Fruit fly (Drosophila melanogaster): Measurements from ENCODE around the gene CG5342.
A peak's percentile ranks its signal among the peaks of the same experiment; 100 is the strongest.

Gene CG5342

DNA sequence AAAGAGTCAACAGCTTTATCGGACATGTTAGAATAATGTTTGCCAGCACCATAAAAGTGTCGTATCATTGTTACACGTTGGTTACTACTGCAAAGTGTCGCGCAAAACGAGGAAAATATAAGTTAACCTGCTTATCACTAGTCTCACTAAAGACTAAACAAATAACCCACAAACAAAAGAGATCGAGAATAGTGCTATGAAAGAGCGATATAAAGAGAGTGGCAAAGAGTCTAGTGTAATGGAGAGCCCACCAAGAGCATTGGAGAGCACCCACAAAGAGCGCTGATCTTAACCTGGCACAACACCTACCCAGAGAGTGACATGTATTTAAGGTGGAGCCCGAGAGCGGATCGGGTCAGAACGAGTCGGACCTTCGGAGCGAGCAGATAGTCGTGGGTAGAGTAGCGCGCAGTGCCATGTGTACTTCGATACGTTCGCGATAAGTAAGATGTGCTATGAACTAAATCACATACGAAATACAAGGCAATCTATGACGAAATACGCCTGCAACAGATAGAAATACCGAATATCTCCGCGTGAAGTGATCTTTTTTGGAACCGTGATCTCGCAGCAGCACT, 9.7 kb upstream of the CG5342 start, which contains the start of gene Mrp4 (continued):
- no peak for TF ChIP-seq MBD-R2 (GFP tag; IDR thresholded peaks at IDR 0.05)
- peak; percentile 66; the same call in 3 of the 4 replicates for TF ChIP-seq Dll (GFP tag; IDR thresholded peaks at IDR 0.05; ENCODE audit: partially characterized antibody)
- no peak for TF ChIP-seq HmgD (GFP tag; optimal IDR thresholded peaks at IDR 0.05)
- TF ChIP-seq lmd (GFP tag; IDR thresholded peaks at IDR 0.05): no peak
- TF ChIP-seq Ada2b (GFP tag; IDR thresholded peaks at IDR 0.05): peak; percentile 15; the same call in 1 of the 2 replicates
- TF ChIP-seq Ssrp (tag; optimal IDR thresholded peaks at IDR 0.05): no peak
- no peak for TF ChIP-seq Elba2 (GFP tag; optimal IDR thresholded peaks at IDR 0.05)
- TF ChIP-seq amos (GFP tag; IDR thresholded peaks at IDR 0.05; ENCODE audit: partially characterized antibody): peak; percentile 40; the same call in 1 of the 2 replicates
- no peak for TF ChIP-seq CG10565 (GFP tag; optimal IDR thresholded peaks at IDR 0.05)
- TF ChIP-seq CG7839 (tag; optimal IDR thresholded peaks at IDR 0.05): no peak
- TF ChIP-seq CG11085 (GFP tag; IDR thresholded peaks at IDR 0.05): peak; percentile 16; the same call in 1 of the 2 replicates
- TF ChIP-seq corto (GFP tag; optimal IDR thresholded peaks at IDR 0.05): peak; percentile 40
- peak; percentile 58; the same call in 1 of the 2 replicates for TF ChIP-seq CG14014 (GFP tag; IDR thresholded peaks at IDR 0.05)
- no peak for TF ChIP-seq ttk (GFP tag; IDR thresholded peaks at IDR 0.05)
- peak; percentile 79 for TF ChIP-seq lbe (GFP tag; optimal IDR thresholded peaks at IDR 0.05)
- TF ChIP-seq Oaz (GFP tag; IDR thresholded peaks at IDR 0.05): no peak
- no peak for TF ChIP-seq crol (GFP tag; IDR thresholded peaks at IDR 0.05)
- TF ChIP-seq Mes4 (GFP tag; optimal IDR thresholded peaks at IDR 0.05): peak; percentile 27
- peak; percentile 34 for TF ChIP-seq CG1792 (GFP tag; optimal IDR thresholded peaks at IDR 0.05)
- peak; percentile 63; the same call in 1 of the 2 replicates for TF ChIP-seq Xrp1 (GFP tag; IDR thresholded peaks at IDR 0.05)
- TF ChIP-seq hth (optimal IDR thresholded peaks at IDR 0.05): no peak
- peak; percentile 58 for TF ChIP-seq CG6854 (GFP tag; optimal IDR thresholded peaks at IDR 0.05)
- no peak for TF ChIP-seq CTCF (GFP tag; optimal IDR thresholded peaks at IDR 0.05)
- no peak for TF ChIP-seq CG14050 (GFP tag; IDR thresholded peaks at IDR 0.05)
- no peak for TF ChIP-seq Neu2 (GFP tag; optimal IDR thresholded peaks at IDR 0.05; ENCODE audit: borderline replicate concordance)
- no peak for TF ChIP-seq gfzf (GFP tag; optimal IDR thresholded peaks at IDR 0.05)
- no peak; the same call in 1 of the 2 replicates for TF ChIP-seq CG9215 (GFP tag; IDR thresholded peaks at IDR 0.05)
- TF ChIP-seq CG17912 (GFP tag; optimal IDR thresholded peaks at IDR 0.05): peak; percentile 36
- TF ChIP-seq z (GFP tag; IDR thresholded peaks at IDR 0.05): peak; percentile 57; the same call in 2 of the 3 replicates
- TF ChIP-seq CG4328 (GFP tag; optimal IDR thresholded peaks at IDR 0.05): no peak
- peak; percentile 32; the same call in 1 of the 2 replicates for TF ChIP-seq Awh (GFP tag; IDR thresholded peaks at IDR 0.05)
- no peak for TF ChIP-seq CG1603 (tag; optimal IDR thresholded peaks at IDR 0.05)
- TF ChIP-seq CG1529 (GFP tag; optimal IDR thresholded peaks at IDR 0.05): peak; percentile 46
- TF ChIP-seq CG7556 (GFP tag; optimal IDR thresholded peaks at IDR 0.05): peak; percentile 34
- TF ChIP-seq CG9817 (tag; optimal IDR thresholded peaks at IDR 0.05): no peak
- TF ChIP-seq lov (optimal IDR thresholded peaks at IDR 0.05): no peak
- 0 out of 3 replicates have a peak, but pooled peaks have one; percentile 26 for TF ChIP-seq lov (GFP tag; IDR thresholded peaks at IDR 0.05)
- peak; percentile 29 for TF ChIP-seq CG12391 (tag; optimal IDR thresholded peaks at IDR 0.05)
- TF ChIP-seq CG11247 (GFP tag; IDR thresholded peaks at IDR 0.05): peak; percentile 58
- no peak for TF ChIP-seq D19B (GFP tag; optimal IDR thresholded peaks at IDR 0.05)
- peak; percentile 56 for TF ChIP-seq CG31365 (tag; optimal IDR thresholded peaks at IDR 0.05)
- no peak for TF ChIP-seq tio (GFP tag; optimal IDR thresholded peaks at IDR 0.05)
- 0 out of 3 replicates have a peak, but pooled peaks have one; percentile 21 for TF ChIP-seq CG16813 (GFP tag; IDR thresholded peaks at IDR 0.05; ENCODE audit: partially characterized antibody)
- TF ChIP-seq cwo (GFP tag; optimal IDR thresholded peaks at IDR 0.05): peak; percentile 61
- no peak for TF ChIP-seq Nf-YB (GFP tag; optimal IDR thresholded peaks at IDR 0.05)
- peak; percentile 52; the same call in 1 of the 2 replicates for TF ChIP-seq ranshi (GFP tag; IDR thresholded peaks at IDR 0.05)
- TF ChIP-seq Bdp1 (GFP tag; optimal IDR thresholded peaks at IDR 0.05): peak; percentile 15
- peak in 1 of 2 experiments; percentile 56 for TF ChIP-seq Pdp1 (GFP tag; optimal IDR thresholded peaks at IDR 0.05)
- TF ChIP-seq Ets65A (GFP tag): no peak
- TF ChIP-seq CG12071 (GFP tag; optimal IDR thresholded peaks at IDR 0.05): peak; percentile 76
- TF ChIP-seq gcm2 (GFP tag; optimal IDR thresholded peaks at IDR 0.05): no peak

Measured in whole organism, embryonic.